Worm (Caenorhabditis elegans): Measurements from ENCODE around the gene F42A9.3.

F42A9.3 gene

ce11 chrIV:8617047-8617446 is at the start of gene F42A9.3, which contains the start of gene F42A9.7:
TSS of gene F42A9.3 (plus strand) at chrIV:8617260.
TSS of gene F42A9.7 (minus strand) at chrIV:8617147.
- TF ChIP-seq flt-1 (GFP tag; IDR thresholded peaks at IDR 0.05) (no peak), ztf-23 (GFP tag; IDR thresholded peaks at IDR 0.05) (no peak)

- TF ChIP-seq T22C8.4 (GFP tag; IDR thresholded peaks at IDR 0.05) (no peak), ztf-23 (GFP tag; IDR thresholded peaks at IDR 0.05) (no peak), med-1 (GFP tag; optimal IDR thresholded peaks at IDR 0.05; ENCODE audit: insufficient read depth) (no peak), cog-1 (tag; optimal IDR thresholded peaks at IDR 0.05) (no peak), ref-1 (GFP tag; conservative IDR thresholded peaks at IDR 0.05) (no peak), tab-1 (GFP tag; IDR thresholded peaks at IDR 0.05) (no peak), klf-2 (GFP tag; conservative IDR thresholded peaks at IDR 0.05) (no peak), ztf-29 (GFP tag; IDR thresholded peaks at IDR 0.05) (no peak), flt-1 (GFP tag; IDR thresholded peaks at IDR 0.05) (no peak)
Measured at ce11 chrIV:8570253-8570652, 46.8 kb upstream of the F42A9.3 start, which contains the start of gene Y59H11AM.4. TSS of gene Y59H11AM.4 (minus strand) at chrIV:8570353.

ce11 chrIV:8570719-8571118 is 46.3 kb upstream of the F42A9.3 start:
- TF ChIP-seq ztf-23 (GFP tag; IDR thresholded peaks at IDR 0.05) (no peak), tab-1 (GFP tag; IDR thresholded peaks at IDR 0.05) (no peak), klf-2 (GFP tag; conservative IDR thresholded peaks at IDR 0.05) (no peak), T22C8.4 (GFP tag; IDR thresholded peaks at IDR 0.05) (no peak)

ce11 chrIV:8571138-8571537 is 45.9 kb upstream of the F42A9.3 start, which contains the start of gene Y59H11AM.1:
TSS of gene Y59H11AM.1 (plus strand) at chrIV:8571438.
- TF ChIP-seq ref-1 (GFP tag; conservative IDR thresholded peaks at IDR 0.05) (no peak), cog-1 (tag; optimal IDR thresholded peaks at IDR 0.05) (no peak), med-1 (GFP tag; optimal IDR thresholded peaks at IDR 0.05; ENCODE audit: insufficient read depth) (no peak), flt-1 (GFP tag; IDR thresholded peaks at IDR 0.05) (no peak), T22C8.4 (GFP tag; IDR thresholded peaks at IDR 0.05) (no peak), ztf-29 (GFP tag; IDR thresholded peaks at IDR 0.05) (no peak), klf-2 (GFP tag; conservative IDR thresholded peaks at IDR 0.05) (no peak)

- TF ChIP-seq med-1 (GFP tag; optimal IDR thresholded peaks at IDR 0.05; ENCODE audit: insufficient read depth) (no peak), ztf-29 (GFP tag; IDR thresholded peaks at IDR 0.05) (no peak), T22C8.4 (GFP tag; IDR thresholded peaks at IDR 0.05) (no peak), cog-1 (tag; optimal IDR thresholded peaks at IDR 0.05) (no peak), klf-2 (GFP tag; conservative IDR thresholded peaks at IDR 0.05) (no peak), ref-1 (GFP tag; conservative IDR thresholded peaks at IDR 0.05) (no peak), flt-1 (GFP tag; IDR thresholded peaks at IDR 0.05) (no peak), ztf-23 (GFP tag; IDR thresholded peaks at IDR 0.05) (no peak)
Measured at ce11 chrIV:8585076-8586033, 31.7 kb upstream of the F42A9.3 start, which contains the start of gene catp-7. TSS of gene catp-7 (plus strand) at chrIV:8585983.

ce11 chrIV:8587057-8587456 is 30.0 kb upstream of the F42A9.3 start:
- TF ChIP-seq klf-2 (GFP tag; conservative IDR thresholded peaks at IDR 0.05) (no peak), flt-1 (GFP tag; IDR thresholded peaks at IDR 0.05) (no peak), ref-1 (GFP tag; conservative IDR thresholded peaks at IDR 0.05) (no peak), tab-1 (GFP tag; IDR thresholded peaks at IDR 0.05) (no peak), ztf-23 (GFP tag; IDR thresholded peaks at IDR 0.05) (no peak), med-1 (GFP tag; optimal IDR thresholded peaks at IDR 0.05; ENCODE audit: insufficient read depth) (no peak), cog-1 (tag; optimal IDR thresholded peaks at IDR 0.05) (no peak), ztf-29 (GFP tag; IDR thresholded peaks at IDR 0.05) (no peak)

ce11 chrIV:8587605-8588004 is 29.5 kb upstream of the F42A9.3 start:
- TF ChIP-seq ztf-23 (GFP tag; IDR thresholded peaks at IDR 0.05) (no peak), ref-1 (GFP tag; conservative IDR thresholded peaks at IDR 0.05) (no peak), T22C8.4 (GFP tag; IDR thresholded peaks at IDR 0.05) (no peak), flt-1 (GFP tag; IDR thresholded peaks at IDR 0.05) (no peak), ztf-29 (GFP tag; IDR thresholded peaks at IDR 0.05) (no peak), cog-1 (tag; optimal IDR thresholded peaks at IDR 0.05) (no peak), tab-1 (GFP tag; IDR thresholded peaks at IDR 0.05) (no peak), med-1 (GFP tag; optimal IDR thresholded peaks at IDR 0.05; ENCODE audit: insufficient read depth) (no peak)

- no peak for TF ChIP-seq ref-1 (GFP tag; conservative IDR thresholded peaks at IDR 0.05)
- TF ChIP-seq T22C8.4 (GFP tag; IDR thresholded peaks at IDR 0.05) = no peak
- no peak for TF ChIP-seq med-1 (GFP tag; optimal IDR thresholded peaks at IDR 0.05; ENCODE audit: insufficient read depth)
- TF ChIP-seq klf-2 (GFP tag; conservative IDR thresholded peaks at IDR 0.05) = no peak
- TF ChIP-seq tab-1 (GFP tag; IDR thresholded peaks at IDR 0.05) = no peak
- TF ChIP-seq flt-1 (GFP tag; IDR thresholded peaks at IDR 0.05) = no peak
- TF ChIP-seq ztf-29 (GFP tag; IDR thresholded peaks at IDR 0.05) = no peak
- TF ChIP-seq cog-1 (tag; optimal IDR thresholded peaks at IDR 0.05) = no peak
- TF ChIP-seq ztf-23 (GFP tag; IDR thresholded peaks at IDR 0.05) = no peak
Measured at ce11 chrIV:8595317-8595716, 21.7 kb upstream of the F42A9.3 start, which contains the start of gene Y59H11AR.3. TSS of gene Y59H11AR.3 (minus strand) at chrIV:8595417.

ce11 chrIV:8595767-8596166 is 21.3 kb upstream of the F42A9.3 start, which contains the start of gene clec-181:
TSS of gene clec-181 (plus strand) at chrIV:8596067.
- TF ChIP-seq cog-1 (tag; optimal IDR thresholded peaks at IDR 0.05) (no peak), ref-1 (GFP tag; conservative IDR thresholded peaks at IDR 0.05) (no peak), med-1 (GFP tag; optimal IDR thresholded peaks at IDR 0.05; ENCODE audit: insufficient read depth) (no peak), klf-2 (GFP tag; conservative IDR thresholded peaks at IDR 0.05) (no peak), tab-1 (GFP tag; IDR thresholded peaks at IDR 0.05) (no peak), T22C8.4 (GFP tag; IDR thresholded peaks at IDR 0.05) (no peak), ztf-29 (GFP tag; IDR thresholded peaks at IDR 0.05) (no peak), ztf-23 (GFP tag; IDR thresholded peaks at IDR 0.05) (no peak), flt-1 (GFP tag; IDR thresholded peaks at IDR 0.05) (no peak)
